Fruit fly (Drosophila melanogaster) whole organism, adult: ENCODE data around the gene CG6885.

Experiments
- CG11617 ChIP-seq: fragments of 200-800 bp; sonication (Bioruptor generic); optimal IDR thresholded peaks from 2 replicates; lab custom pipeline; 2017; ENCODE audit warnings: mild to moderate bottlenecking, missing biosample characterization, missing genetic modification reagents, missing genetic modification characterization
- CG12768 ChIP-seq: fragments of 200-800 bp; sonication (Bioruptor generic); optimal IDR thresholded peaks from 2 replicates; lab custom pipeline; 2017; ENCODE audit warnings: missing biosample characterization, missing genetic modification characterization, mild to moderate bottlenecking, moderate library complexity, missing genetic modification reagents
- CG14711 ChIP-seq: fragments of 200-800 bp; sonication (Bioruptor generic); optimal IDR thresholded peaks from 2 replicates; lab custom pipeline; 2018; ENCODE audit warnings: missing biosample characterization, mild to moderate bottlenecking, missing genetic modification characterization, moderate library complexity
- CG1620 ChIP-seq: fragments of 200-800 bp; sonication (Bioruptor generic); optimal IDR thresholded peaks from 2 replicates; lab custom pipeline; 2016; ENCODE audit warnings: missing biosample characterization, missing genetic modification characterization
- CG33017 ChIP-seq: fragments of 200-800 bp; sonication (Bioruptor generic); optimal IDR thresholded peaks from 2 replicates; lab custom pipeline; 2018; ENCODE audit warnings: missing biosample characterization, mild to moderate bottlenecking, missing genetic modification characterization, moderate library complexity
- CG5204 ChIP-seq: fragments of 200-800 bp; sonication (Bioruptor generic); optimal IDR thresholded peaks from 2 replicates; lab custom pipeline; 2016; ENCODE audit warnings: missing biosample characterization, missing genetic modification characterization
- CG7045 ChIP-seq: fragments of 200-800 bp; sonication (Bioruptor generic); optimal IDR thresholded peaks from 2 replicates; lab custom pipeline; 2017; ENCODE audit warnings: missing biosample characterization, mild to moderate bottlenecking, missing genetic modification characterization
- CG7101 ChIP-seq: fragments of 200-800 bp; sonication (Bioruptor generic); optimal IDR thresholded peaks from 2 replicates; lab custom pipeline; 2018; ENCODE audit warnings: missing biosample characterization, mild to moderate bottlenecking, missing genetic modification characterization, moderate library complexity
- Clk ChIP-seq: fragments of 200-800 bp; sonication (Bioruptor generic); optimal IDR thresholded peaks from 2 replicates; lab custom pipeline; 2017; ENCODE audit warnings: missing biosample characterization, missing genetic modification characterization
- Crg-1 ChIP-seq: fragments of 200-800 bp; sonication (Bioruptor generic); optimal IDR thresholded peaks from 2 replicates; lab custom pipeline; 2016; ENCODE audit warnings: missing biosample characterization, missing genetic modification characterization
- Hr96 ChIP-seq: fragments of 200-800 bp; sonication (Bioruptor generic); optimal IDR thresholded peaks from 2 replicates; lab custom pipeline; 2016; ENCODE audit warnings: missing biosample characterization, missing genetic modification characterization
- Mnt ChIP-seq: fragments of 200-800 bp; sonication (Bioruptor generic); optimal IDR thresholded peaks from 2 replicates; lab custom pipeline; 2016; ENCODE audit warnings: missing biosample characterization, mild to moderate bottlenecking, missing genetic modification characterization
- bab1 ChIP-seq: fragments of 200-800 bp; sonication (Bioruptor generic); optimal IDR thresholded peaks from 3 replicates; lab custom pipeline; 2019; ENCODE audit warnings: missing biosample characterization, mild to moderate bottlenecking, missing genetic modification characterization, moderate library complexity
- cic ChIP-seq: fragments of 200-800 bp; sonication (Bioruptor generic); optimal IDR thresholded peaks from 2 replicates; lab custom pipeline; 2017; ENCODE audit warnings: missing biosample characterization, mild to moderate bottlenecking, missing genetic modification characterization, moderate library complexity
- cnc ChIP-seq, 2 experiments: fragments of >200 bp; optimal IDR thresholded peaks; 2 replicates each; lab custom pipeline; 2017
- kay ChIP-seq: fragments of 200-800 bp; sonication (Bioruptor generic); peaks from one replicate; lab custom pipeline; 2016; ENCODE audit warnings: missing biosample characterization, missing genetic modification characterization, borderline replicate concordance
- ovo ChIP-seq: fragments of 200-800 bp; sonication (Bioruptor generic); optimal IDR thresholded peaks from 2 replicates; lab custom pipeline; 2016; ENCODE audit warnings: missing biosample characterization, missing genetic modification characterization
- pad ChIP-seq: fragments of 200-800 bp; sonication (Bioruptor generic); optimal IDR thresholded peaks from 3 replicates; lab custom pipeline; 2017; ENCODE audit warnings: missing biosample characterization, missing genetic modification characterization, mild to moderate bottlenecking, moderate library complexity, missing genetic modification reagents
- tj ChIP-seq: fragments of 200-800 bp; sonication (Bioruptor generic); optimal IDR thresholded peaks from 3 replicates; lab custom pipeline; 2017; ENCODE audit warnings: missing biosample characterization, mild to moderate bottlenecking, missing genetic modification characterization, moderate library complexity
- toe ChIP-seq: fragments of 200-800 bp; sonication (Bioruptor generic); optimal IDR thresholded peaks from 2 replicates; lab custom pipeline; 2016; ENCODE audit warnings: missing biosample characterization, missing genetic modification characterization

Gene CG6885

dm6 chr3L:18786427-18787104 is 42.3 kb downstream of the CG6885 start:
- TF ChIP-seq Hr96, result no peak
- no peak for TF ChIP-seq pad (GFP tag; lab: Kevin White, UChicago)
- no peak for TF ChIP-seq Crg-1 (GFP tag; lab: Kevin White, UChicago)
- no peak for TF ChIP-seq CG7045 (GFP tag; lab: Kevin White, UChicago)
- no peak for TF ChIP-seq CG5204 (GFP tag; lab: Kevin White, UChicago)

- TF ChIP-seq CG33017, result no peak
- no peak for TF ChIP-seq ovo (GFP tag; lab: Kevin White, UChicago)
- TF ChIP-seq Hr96, result no peak
Observed at dm6 chr3L:18787882-18788281, 43.6 kb downstream of the CG6885 start.

- TF ChIP-seq CG7045 (GFP tag; lab: Kevin White, UChicago) (peak; percentile 45), Mnt (peak; percentile 28), Hr96 (no peak), CG5204 (GFP tag; lab: Kevin White, UChicago) (no peak), cic (GFP tag; lab: Kevin White, UChicago) (peak; percentile 15), CG7101 (tag; lab: Kevin White, UChicago) (peak; percentile 17), tj (GFP tag; lab: Kevin White, UChicago) (peak; percentile 58), kay (GFP tag; lab: Kevin White, UChicago) (peak; percentile 83), Clk (peak; percentile 12), CG14711 (tag; lab: Kevin White, UChicago) (no peak)
Observed at dm6 chr3L:18789203-18790018, 45.1 kb downstream of the CG6885 start.

- TF ChIP-seq CG11617 (GFP tag; lab: Kevin White, UChicago) (peak; percentile 38), CG12768 (GFP tag; lab: Kevin White, UChicago) (peak; percentile 12), CG14711 (tag; lab: Kevin White, UChicago) (no peak), Crg-1 (GFP tag; lab: Kevin White, UChicago) (peak; percentile 48), kay (GFP tag; lab: Kevin White, UChicago) (peak; percentile 96), Clk (no peak), tj (GFP tag; lab: Kevin White, UChicago) (peak; percentile 99)
Observed at dm6 chr3L:18790630-18791167, 46.4 kb downstream of the CG6885 start.

dm6 chr3L:18791232-18792008 is 47.1 kb downstream of the CG6885 start:
- TF ChIP-seq CG7045 (GFP tag; lab: Kevin White, UChicago), result peak; percentile 22
- peak; percentile 56 for TF ChIP-seq CG12768 (GFP tag; lab: Kevin White, UChicago)
- TF ChIP-seq tj (GFP tag; lab: Kevin White, UChicago), result no peak
- TF ChIP-seq cic (GFP tag; lab: Kevin White, UChicago), result peak; percentile 92
- peak; percentile 86 for TF ChIP-seq Mnt
- TF ChIP-seq cnc (optimal IDR thresholded peaks at IDR 0.05; lab: Kevin White, UChicago), result no peak
- TF ChIP-seq toe (GFP tag; lab: Kevin White, UChicago), result peak; percentile 56
- TF ChIP-seq ovo (GFP tag; lab: Kevin White, UChicago), result peak; percentile 68
- peak; percentile 16 for TF ChIP-seq CG7101 (tag; lab: Kevin White, UChicago)
- TF ChIP-seq CG14711 (tag; lab: Kevin White, UChicago), result peak; percentile 8
- TF ChIP-seq Crg-1 (GFP tag; lab: Kevin White, UChicago), result no peak
- TF ChIP-seq CG5204 (GFP tag; lab: Kevin White, UChicago), result peak; percentile 52
- TF ChIP-seq CG11617 (GFP tag; lab: Kevin White, UChicago), result peak; percentile 38
- no peak for TF ChIP-seq CG33017
- TF ChIP-seq CG1620 (GFP tag; lab: Kevin White, UChicago), result peak; percentile 11
- TF ChIP-seq Hr96, result peak; percentile 51
- TF ChIP-seq bab1 (GFP tag; lab: Kevin White, UChicago), result no peak
- TF ChIP-seq pad (GFP tag; lab: Kevin White, UChicago), result peak; percentile 53
- peak; percentile 22 for TF ChIP-seq Clk
- peak; percentile 89 for TF ChIP-seq kay (GFP tag; lab: Kevin White, UChicago)

dm6 chr3L:18792009-18792339 is 47.7 kb downstream of the CG6885 start:
- TF ChIP-seq CG5204 (GFP tag; lab: Kevin White, UChicago), result no peak
- TF ChIP-seq CG12768 (GFP tag; lab: Kevin White, UChicago), result no peak
- TF ChIP-seq kay (GFP tag; lab: Kevin White, UChicago), result peak; percentile 63
